Fruit fly (Drosophila melanogaster): ENCODE measurements around the gene CG8142.

CG8142 gene

DNA sequence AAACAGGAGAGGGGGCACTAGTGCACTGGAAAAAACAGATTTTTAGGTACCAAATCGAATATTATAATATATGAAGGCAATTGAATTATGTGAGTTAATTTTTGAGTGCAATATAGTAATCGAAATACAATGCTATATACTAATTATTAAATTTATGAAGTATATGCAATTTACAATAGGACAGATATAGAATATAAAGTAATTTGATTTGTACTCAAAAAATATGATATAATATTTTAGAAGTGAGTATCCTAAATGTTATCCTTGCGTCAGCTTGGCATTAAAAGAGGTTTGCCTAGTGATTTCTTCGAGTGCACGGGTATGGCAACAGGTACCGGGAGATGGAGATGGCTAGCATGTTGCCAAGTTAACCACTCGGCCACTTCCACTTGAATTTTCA is 37.5 kb downstream of the CG8142 start:
- TF ChIP-seq psq (optimal IDR thresholded peaks at IDR 0.05) = no peak
- no peak for TF ChIP-seq ttk (optimal IDR thresholded peaks at IDR 0.05)
- no peak for TF ChIP-seq insv (optimal IDR thresholded peaks at IDR 0.05)
- no peak for TF ChIP-seq Sin3A (optimal IDR thresholded peaks at IDR 0.05)
- TF ChIP-seq h (optimal IDR thresholded peaks at IDR 0.05) = no peak
- no peak for TF ChIP-seq Myc (optimal IDR thresholded peaks at IDR 0.05)

DNA sequence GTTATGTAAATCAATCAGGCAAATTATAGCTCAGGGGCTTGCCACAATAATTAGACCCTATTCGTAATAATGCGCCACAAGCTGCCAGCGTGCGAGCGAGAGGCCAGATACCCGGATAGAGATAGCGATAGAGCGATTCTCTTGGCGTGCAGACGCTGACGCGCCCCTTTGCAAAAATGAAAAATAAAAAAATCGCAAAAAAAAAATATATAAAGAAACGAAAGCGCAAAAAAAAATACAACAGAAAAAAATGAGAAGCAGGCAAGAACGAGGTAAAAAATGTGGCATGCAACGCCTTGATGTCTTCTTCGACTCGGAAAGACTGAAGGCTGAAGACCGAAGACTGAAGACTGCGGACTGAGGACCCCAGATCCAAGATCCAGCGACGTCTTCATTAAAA is 38.2 kb downstream of the CG8142 start:
- TF ChIP-seq h (optimal IDR thresholded peaks at IDR 0.05) = no peak
- no peak for TF ChIP-seq Myc (optimal IDR thresholded peaks at IDR 0.05)
- no peak for TF ChIP-seq insv (optimal IDR thresholded peaks at IDR 0.05)
- no peak for TF ChIP-seq ttk (optimal IDR thresholded peaks at IDR 0.05)
- TF ChIP-seq psq (optimal IDR thresholded peaks at IDR 0.05) = no peak
- no peak for TF ChIP-seq Sin3A (optimal IDR thresholded peaks at IDR 0.05)

DNA sequence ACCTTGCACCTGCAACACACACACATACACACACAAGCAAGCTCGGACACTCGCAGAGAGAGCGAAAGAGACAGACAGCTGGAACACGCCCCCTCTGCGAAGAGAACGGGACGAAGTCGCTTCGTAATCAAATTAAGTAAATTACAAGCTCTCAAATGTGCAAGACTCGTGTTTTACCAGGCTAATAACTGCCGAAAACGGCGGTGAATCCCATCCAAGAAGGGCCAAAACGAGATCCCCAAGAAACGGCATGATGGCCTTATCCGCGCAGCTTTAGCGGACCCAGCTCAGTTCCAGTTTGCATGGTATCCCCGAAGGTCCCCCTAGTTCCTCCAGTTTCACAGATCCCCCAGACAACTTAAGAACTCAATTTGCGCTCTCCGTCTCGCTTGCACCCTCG is 40.5 kb downstream of the CG8142 start:
- no peak for TF ChIP-seq psq (optimal IDR thresholded peaks at IDR 0.05)
- no peak for TF ChIP-seq h (optimal IDR thresholded peaks at IDR 0.05)

DNA sequence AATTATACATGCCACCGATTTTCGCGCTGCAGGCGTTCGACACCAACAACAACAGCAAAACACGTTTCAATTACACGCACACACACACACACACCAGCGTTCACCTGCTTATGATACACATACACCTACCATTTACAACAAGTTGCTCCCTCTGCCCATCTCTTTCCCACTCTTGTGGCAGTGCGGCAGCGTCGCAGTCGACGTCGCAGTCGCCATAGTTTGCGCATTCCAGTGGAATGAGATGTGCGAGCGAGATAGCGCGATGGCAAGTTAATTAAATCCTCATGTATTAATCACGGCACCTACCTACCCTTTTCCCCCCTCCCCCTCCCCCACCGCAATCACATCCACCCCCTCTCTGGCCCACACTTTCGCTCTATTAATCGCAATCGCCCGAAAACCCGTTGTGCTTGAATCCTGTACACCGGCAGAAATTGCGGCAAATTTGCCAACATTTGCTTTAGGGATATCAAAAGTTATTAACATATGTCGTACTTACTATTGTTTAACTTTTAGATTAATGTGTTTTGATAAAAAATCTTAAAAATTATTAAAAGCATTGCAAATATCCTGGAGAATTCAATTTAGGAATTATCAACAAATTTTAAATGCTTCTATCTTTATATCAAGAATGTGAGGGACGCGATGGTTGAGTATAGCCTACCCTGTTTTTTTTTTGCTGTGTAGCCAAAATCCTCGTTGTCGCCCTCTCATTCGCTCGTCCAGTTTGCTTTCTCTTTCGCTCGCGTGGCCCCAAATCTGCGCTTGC is 42.0 kb downstream of the CG8142 start:
- TF ChIP-seq h (optimal IDR thresholded peaks at IDR 0.05) (no peak), ttk (optimal IDR thresholded peaks at IDR 0.05) (no peak), psq (optimal IDR thresholded peaks at IDR 0.05) (no peak), insv (optimal IDR thresholded peaks at IDR 0.05) (no peak), Sin3A (optimal IDR thresholded peaks at IDR 0.05) (no peak)

DNA sequence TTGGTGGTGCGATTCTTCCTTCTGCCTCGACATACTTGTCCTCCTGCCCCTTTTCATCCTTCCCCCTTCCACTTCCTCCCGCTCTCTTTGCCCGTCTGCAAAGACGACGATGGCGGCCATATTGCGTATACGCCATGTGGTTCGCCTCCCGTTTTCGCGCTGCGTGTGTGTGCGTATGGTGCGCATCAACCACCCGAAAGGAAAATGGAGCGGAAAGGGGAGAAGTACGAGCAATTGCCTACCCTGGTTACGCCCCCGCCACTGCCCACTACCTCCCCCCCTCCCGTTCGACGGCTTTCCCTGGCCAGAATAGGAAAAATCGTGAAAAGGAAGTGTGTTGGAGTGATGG is 44.7 kb downstream of the CG8142 start:
- TF ChIP-seq Sin3A (optimal IDR thresholded peaks at IDR 0.05) (no peak), psq (optimal IDR thresholded peaks at IDR 0.05) (no peak), ttk (optimal IDR thresholded peaks at IDR 0.05) (no peak), h (optimal IDR thresholded peaks at IDR 0.05) (no peak), insv (optimal IDR thresholded peaks at IDR 0.05) (no peak), Myc (optimal IDR thresholded peaks at IDR 0.05) (no peak)

DNA sequence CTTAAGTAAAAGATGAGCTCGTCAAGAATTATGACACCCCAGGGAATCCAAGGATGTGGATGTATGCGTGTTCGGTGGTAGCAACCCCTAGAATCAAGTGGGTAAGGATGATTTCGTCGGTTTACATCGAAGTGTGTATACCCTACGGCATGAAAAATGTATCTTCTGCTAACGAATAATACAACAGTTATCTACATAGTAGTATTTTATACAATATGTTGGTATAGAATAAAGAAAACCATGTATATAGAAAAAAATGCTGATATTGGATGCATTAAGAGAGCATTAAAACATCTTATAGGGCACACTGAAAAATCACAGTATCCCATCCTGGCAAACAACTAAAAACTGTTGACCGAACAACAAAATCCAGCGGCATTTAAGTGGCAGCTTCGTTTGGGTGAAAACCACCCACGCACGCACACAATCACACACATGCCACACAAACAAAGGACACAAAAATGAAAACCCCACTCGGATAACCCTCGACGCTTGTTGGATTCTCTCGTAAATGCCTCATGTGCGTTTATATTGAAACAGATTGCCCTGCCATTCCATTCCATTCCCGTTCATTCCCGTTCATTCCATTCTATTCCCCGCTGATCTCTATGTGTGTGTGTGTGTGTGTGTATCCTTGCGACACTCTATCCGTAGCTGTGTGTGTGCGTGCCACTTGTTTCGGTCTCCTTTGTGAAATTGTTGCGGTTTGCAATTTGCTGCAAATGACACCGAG is 45.3 kb downstream of the CG8142 start:
- no peak for TF ChIP-seq Sin3A (optimal IDR thresholded peaks at IDR 0.05)
- no peak for TF ChIP-seq Myc (optimal IDR thresholded peaks at IDR 0.05)
- TF ChIP-seq insv (optimal IDR thresholded peaks at IDR 0.05) = no peak
- no peak for TF ChIP-seq ttk (optimal IDR thresholded peaks at IDR 0.05)
- no peak for TF ChIP-seq h (optimal IDR thresholded peaks at IDR 0.05)
- no peak for TF ChIP-seq psq (optimal IDR thresholded peaks at IDR 0.05)
